Worm (Caenorhabditis elegans): ENCODE data around the gene klp-7.

klp-7 gene

DNA sequence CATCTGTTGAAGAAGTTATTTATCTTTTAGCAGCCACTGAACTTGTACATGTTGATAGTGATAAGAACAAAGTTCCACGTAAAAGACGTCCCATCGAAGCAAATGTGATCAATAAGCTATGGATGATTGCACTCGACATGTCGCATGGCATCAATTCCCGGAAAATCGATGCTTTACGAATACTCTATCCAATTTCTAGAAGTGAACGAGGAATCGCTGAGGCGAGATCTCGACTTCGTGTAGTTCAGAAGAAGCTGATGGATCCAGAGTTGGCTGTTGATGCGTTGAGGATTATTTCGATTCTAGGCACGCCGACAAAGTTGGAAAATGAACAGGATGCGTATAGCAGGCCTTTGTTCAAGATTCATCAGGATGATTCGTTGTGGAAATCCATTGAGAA, 36.0 kb upstream of the klp-7 start:
- TF ChIP-seq unc-62 (GFP tag; optimal IDR thresholded peaks at IDR 0.05 in 1 of 2) (peak in 1 of 2 experiments; percentile 58), unc-62 (tag; optimal IDR thresholded peaks at IDR 0.05) (no peak), aha-1 (tag) (peak; percentile 79), dmd-6 (GFP tag; IDR thresholded peaks at IDR 0.05) (no peak)

ce11 chrIII:10781553-10781952, 24.2 kb upstream of the klp-7 start, which contains the start of gene ptr-19:
TSS of gene ptr-19 (plus strand) at chrIII:10781853.
- TF ChIP-seq tag-97 (GFP tag; IDR thresholded peaks at IDR 0.05) = no peak
- no peak for TF ChIP-seq snpc-1.2 (GFP tag; IDR thresholded peaks at IDR 0.05)
- no peak for TF ChIP-seq Y5F2A.4 (GFP tag; optimal IDR thresholded peaks at IDR 0.05)
- no peak for TF ChIP-seq madf-5 (GFP tag; IDR thresholded peaks at IDR 0.05)
- TF ChIP-seq F44E2.7 (GFP tag; IDR thresholded peaks at IDR 0.05) = no peak

- no peak for TF ChIP-seq lin-13 (GFP tag; optimal IDR thresholded peaks at IDR 0.05)
- no peak for TF ChIP-seq jun-1 (tag; optimal IDR thresholded peaks at IDR 0.05)
- TF ChIP-seq fos-1 (tag; optimal IDR thresholded peaks at IDR 0.05) = no peak
- TF ChIP-seq mes-2 (tag; optimal IDR thresholded peaks at IDR 0.05; ENCODE audit: poor library complexity, severe bottlenecking) = no peak
- TF ChIP-seq Y105C5A.15 (GFP tag; IDR thresholded peaks at IDR 0.05) = no peak
- TF ChIP-seq ceh-32 (tag; optimal IDR thresholded peaks at IDR 0.05; ENCODE audit: poor library complexity) = no peak
- no peak for TF ChIP-seq Y5F2A.4 (GFP tag; optimal IDR thresholded peaks at IDR 0.05)
- no peak for TF ChIP-seq egl-43 (GFP tag; IDR thresholded peaks at IDR 0.05)
- no peak for TF ChIP-seq ama-1 (optimal IDR thresholded peaks at IDR 0.05)
- no peak for TF ChIP-seq ceh-62 (tag; optimal IDR thresholded peaks at IDR 0.05)
- TF ChIP-seq zag-1 (tag; optimal IDR thresholded peaks at IDR 0.05) = no peak
These were observed 22.7 kb upstream of the klp-7 start for ce11 chrIII:10783052-10783451.

ce11 chrIII:10791233-10791632, 14.5 kb upstream of the klp-7 start:
- TF ChIP-seq dve-1 (tag; optimal IDR thresholded peaks at IDR 0.05; ENCODE audit: insufficient read depth) = no peak
- no peak for TF ChIP-seq nhr-111 (GFP tag; optimal IDR thresholded peaks at IDR 0.05)
- TF ChIP-seq mep-1 (tag; optimal IDR thresholded peaks at IDR 0.05) = no peak
- TF ChIP-seq aha-1 (tag) = peak; percentile 16
- peak; percentile 80 for TF ChIP-seq ceh-28 (tag; optimal IDR thresholded peaks at IDR 0.05)
- TF ChIP-seq ceh-62 (tag; optimal IDR thresholded peaks at IDR 0.05) = no peak

DNA sequence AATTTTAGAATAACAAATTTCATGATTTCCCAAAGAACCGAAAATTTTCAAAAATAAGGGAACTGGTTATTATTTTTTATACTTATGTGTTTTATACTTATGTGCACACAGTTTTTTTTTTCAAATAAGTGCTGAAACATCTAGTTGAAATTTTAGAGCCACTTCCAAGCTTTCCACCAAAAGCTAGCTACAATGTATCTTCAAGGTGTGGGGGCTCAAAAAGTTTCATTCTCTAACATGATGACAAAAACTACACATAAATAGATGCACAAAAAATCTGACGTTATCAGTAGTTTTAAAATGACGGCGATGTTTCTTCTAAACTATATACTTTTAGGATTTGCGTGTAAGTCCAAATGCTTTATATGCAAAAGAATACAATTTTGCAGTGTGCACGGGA, 11.7 kb upstream of the klp-7 start, which contains the start of gene clec-163:
TSS of gene clec-163 (plus strand) at position 301 of the 400 bp plus-strand sequence.
- TF ChIP-seq gei-8 (GFP tag; optimal IDR thresholded peaks at IDR 0.05) (no peak), ama-1 (optimal IDR thresholded peaks at IDR 0.05) (no peak), nhr-237 (tag; optimal IDR thresholded peaks at IDR 0.05) (no peak), lir-3 (tag; optimal IDR thresholded peaks at IDR 0.05) (no peak), ceh-62 (tag; optimal IDR thresholded peaks at IDR 0.05) (no peak), ztf-11 (tag; optimal IDR thresholded peaks at IDR 0.05) (no peak), mep-1 (tag; optimal IDR thresholded peaks at IDR 0.05) (no peak), hlh-11 (tag; optimal IDR thresholded peaks at IDR 0.05) (no peak), lin-15B (tag; optimal IDR thresholded peaks at IDR 0.05) (no peak), ztf-7 (tag; optimal IDR thresholded peaks at IDR 0.05) (no peak), duxl-1 (tag; optimal IDR thresholded peaks at IDR 0.05; ENCODE audit: poor library complexity) (no peak), F49E8.2 (tag; optimal IDR thresholded peaks at IDR 0.05; ENCODE audit: borderline replicate concordance) (no peak)

DNA sequence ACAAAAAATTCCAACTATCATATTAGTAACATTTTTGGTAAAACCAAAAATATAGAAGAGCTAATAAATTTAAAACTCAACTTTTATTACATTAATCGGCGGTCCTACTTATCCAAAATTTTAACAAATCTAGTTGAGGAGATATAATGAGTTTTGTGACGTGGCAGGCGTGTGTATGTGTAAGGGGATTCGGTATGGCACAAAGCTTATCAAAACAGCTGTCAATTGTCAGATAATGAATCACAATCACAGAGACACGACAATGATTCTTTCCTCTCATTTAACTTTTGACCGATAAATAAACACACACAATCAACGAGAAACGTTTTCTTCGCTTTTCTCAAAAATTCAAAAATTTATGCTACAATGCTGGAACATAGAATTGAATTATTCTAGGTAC, 3.7 kb upstream of the klp-7 start, which contains the start of gene K11D9.3:
TSS of gene K11D9.3 (minus strand) at position 181 of the 400 bp plus-strand sequence.
- TF ChIP-seq daf-16 (GFP tag; optimal IDR thresholded peaks at IDR 0.05) (no peak), daf-16 (tag; optimal IDR thresholded peaks at IDR 0.05) (no peak), daf-8 (GFP tag; IDR thresholded peaks at IDR 0.05) (no peak), daf-12 (tag; optimal IDR thresholded peaks at IDR 0.05) (no peak)
